Worm (Caenorhabditis elegans) whole organism, L4 larva: ENCODE results near the gene Y82E9BR.18.
"Not testable (repeated sequence)": the region's sequence is repeated elsewhere in the genome, so short reads cannot be mapped to it uniquely, and the experiment has no call there.

Experiments used
- ama-1 ChIP-seq: fragments of 150-350 bp; optimal IDR thresholded peaks from 2 replicates; lab custom pipeline; 2014; ENCODE audit warnings: inconsistent platforms, mixed read lengths
- ceh-82 ChIP-seq: sonication (generic microtip); optimal IDR thresholded peaks from 2 replicates; lab custom pipeline; 2017; ENCODE audit warnings: missing biosample characterization, missing genetic modification characterization
- cey-2 ChIP-seq: sonication (generic microtip); optimal IDR thresholded peaks from 3 replicates; lab custom pipeline; 2017; ENCODE audit warnings: missing genetic modification characterization, mild to moderate bottlenecking, missing compliant biosample characterization, antibody characterized with exemption, borderline replicate concordance; ENCODE audit not compliant: insufficient read depth
- lin-13 ChIP-seq: fragments of 150-350 bp; optimal IDR thresholded peaks from 2 replicates; lab custom pipeline; 2014; ENCODE audit warnings: missing biosample characterization, missing genetic modification reagents, missing genetic modification characterization
- lin-15B ChIP-seq: fragments of 150-350 bp; sonication (generic microtip); optimal IDR thresholded peaks from 3 replicates; lab custom pipeline; 2014; ENCODE audit warnings: missing biosample characterization, missing genetic modification characterization
- lsy-2 ChIP-seq, 2 experiments: fragments of 150-350 bp in 1 of 2; sonication (generic microtip) in 1 of 2; optimal IDR thresholded peaks; 2 replicates each; lab custom pipeline; 2014 to 2017; ENCODE audit warnings: missing biosample characterization in 2 of 2, missing genetic modification characterization in 2 of 2
- nhr-28 ChIP-seq: fragments of 150-350 bp; optimal IDR thresholded peaks from 2 replicates; lab custom pipeline; 2014; ENCODE audit warnings: missing biosample characterization, missing genetic modification characterization
- skn-1 ChIP-seq: fragments of 150-350 bp; optimal IDR thresholded peaks from 2 replicates; lab custom pipeline; 2014; ENCODE audit warnings: missing biosample characterization, missing genetic modification characterization
- unc-130 ChIP-seq: sonication (generic microtip); optimal IDR thresholded peaks from 2 replicates; lab custom pipeline; 2016; ENCODE audit warnings: missing genetic modification reagents, missing genetic modification characterization, missing compliant biosample characterization

DNA sequence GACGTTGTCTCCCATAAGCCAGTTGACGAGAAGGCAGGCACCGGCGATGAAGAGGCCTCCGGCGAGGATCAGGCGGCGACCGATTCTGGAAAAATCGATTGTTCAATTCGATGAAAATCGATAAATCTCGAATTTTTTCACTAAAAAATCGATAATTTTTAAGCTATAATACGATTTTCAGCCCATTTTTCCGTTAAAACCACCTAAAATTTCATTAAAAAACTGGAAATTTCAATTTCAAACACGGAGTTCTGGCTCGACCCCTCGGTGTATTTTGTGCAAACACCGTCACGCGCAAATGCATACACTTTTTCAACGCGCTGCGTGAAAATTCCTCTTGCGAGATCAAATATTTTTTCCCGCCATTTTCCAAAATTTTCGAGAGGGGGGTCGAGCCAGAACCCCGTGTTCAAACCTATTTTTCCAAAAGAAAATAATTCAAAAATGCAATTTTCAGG is 62.9 kb downstream of the Y82E9BR.18 start:
- not testable (repeated sequence) for TF ChIP-seq unc-130; ama-1 (lab: Kevin White, UChicago); skn-1 (tag; lab: Kevin White, UChicago); nhr-28 (tag; lab: Kevin White, UChicago); lin-13 (GFP tag; lab: Kevin White, UChicago); ceh-82 (tag; lab: Kevin White, UChicago); lsy-2 (tag; optimal IDR thresholded peaks at IDR 0.05; lab: Kevin White, UChicago); cey-2 (tag; lab: Kevin White, UChicago); lin-15B (tag; lab: Kevin White, UChicago)
